Worm (Caenorhabditis elegans): ENCODE results near the gene srx-86.
A peak's percentile ranks its signal among the peaks of the same experiment; 100 is the strongest.

DNA sequence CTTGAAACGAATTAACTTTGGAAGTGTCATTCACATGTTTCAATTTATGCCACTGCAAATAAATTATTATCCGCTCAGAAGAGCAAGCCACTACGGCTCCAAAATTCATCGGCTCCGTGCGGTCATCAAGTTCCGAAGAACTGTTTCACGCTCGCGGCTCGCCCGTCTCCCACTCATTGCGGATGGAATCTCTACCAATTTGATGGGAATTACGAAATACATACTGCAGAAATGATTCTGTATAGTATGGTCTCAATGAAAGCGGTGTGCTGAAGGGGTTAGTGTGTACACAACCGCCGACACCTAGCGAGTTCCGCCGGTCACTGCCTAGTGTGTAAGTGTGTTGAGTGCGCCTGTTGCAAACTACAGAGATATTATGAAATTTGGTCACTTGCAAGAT, 22.4 kb downstream of the srx-86 start:
- TF ChIP-seq ztf-6 (GFP tag; IDR thresholded peaks at IDR 0.05) (no peak), pha-4 (tag; optimal IDR thresholded peaks at IDR 0.05) (no peak), ets-4 (GFP tag; optimal IDR thresholded peaks at IDR 0.05) (no peak), him-1 (tag; optimal IDR thresholded peaks at IDR 0.05) (peak; percentile 93), ceh-100 (GFP tag; IDR thresholded peaks at IDR 0.05) (peak; percentile 51), mes-4 (tag; optimal IDR thresholded peaks at IDR 0.05) (no peak), F49E8.2 (tag; optimal IDR thresholded peaks at IDR 0.05; ENCODE audit: insufficient read depth) (peak; percentile 56), mel-28 (tag; optimal IDR thresholded peaks at IDR 0.05; ENCODE audit: borderline replicate concordance) (no peak), Y95B8A.8 (GFP tag; IDR thresholded peaks at IDR 0.05) (no peak), lsl-1 (GFP tag; optimal IDR thresholded peaks at IDR 0.05) (peak; percentile 55), mcd-1 (GFP tag; IDR thresholded peaks at IDR 0.05) (no peak; the same call in 1 of the 2 replicates), unc-130 (GFP tag; optimal IDR thresholded peaks at IDR 0.05) (no peak)
